Worm (Caenorhabditis elegans) whole organism, L3 larva: ENCODE data around the gene F41H10.3.

Source experiments
- R02D3.7 ChIP-seq: fragments of 150-350 bp; optimal IDR thresholded peaks from 2 replicates; lab custom pipeline; 2014; ENCODE audit warnings: missing biosample characterization, missing genetic modification characterization
- ZK546.5 ChIP-seq: sonication (generic microtip); optimal IDR thresholded peaks from 2 replicates; lab custom pipeline; 2017; ENCODE audit warnings: missing biosample characterization, missing genetic modification characterization
- aly-2 ChIP-seq: fragments of 150-350 bp; optimal IDR thresholded peaks from 2 replicates; lab custom pipeline; 2014; ENCODE audit warnings: missing biosample characterization, missing genetic modification characterization
- ama-1 ChIP-seq: fragments of 150-350 bp; optimal IDR thresholded peaks from 2 replicates; lab custom pipeline; 2018
- ceh-28 ChIP-seq: fragments of 150-350 bp; optimal IDR thresholded peaks from 2 replicates; lab custom pipeline; 2014; ENCODE audit warnings: missing biosample characterization, missing genetic modification reagents, missing genetic modification characterization
- daf-12 ChIP-seq: fragments of 150-350 bp; optimal IDR thresholded peaks from 2 replicates; lab custom pipeline; 2014; ENCODE audit warnings: missing biosample characterization, missing genetic modification reagents, missing genetic modification characterization
- egl-27 ChIP-seq: sonication (generic microtip); optimal IDR thresholded peaks from 4 replicates; lab custom pipeline; 2017; ENCODE audit warnings: missing biosample characterization, missing genetic modification reagents, missing genetic modification characterization
- egl-5 ChIP-seq: fragments of 150-350 bp; optimal IDR thresholded peaks from 2 replicates; lab custom pipeline; 2017; ENCODE audit warnings: missing biosample characterization, missing genetic modification reagents, missing genetic modification characterization, inconsistent platforms
- elt-1 ChIP-seq: fragments of 150-350 bp; optimal IDR thresholded peaks from 2 replicates; lab custom pipeline; 2014; ENCODE audit warnings: missing biosample characterization, missing genetic modification characterization
- elt-2 ChIP-seq: sonication (generic microtip); optimal IDR thresholded peaks from 2 replicates; lab custom pipeline; 2016; ENCODE audit warnings: missing genetic modification reagents, mild to moderate bottlenecking, missing genetic modification characterization, missing compliant biosample characterization
- elt-3 ChIP-seq, 3 experiments: fragments of 150-350 bp in 1 of 3; sonication (generic microtip) in 2 of 3; optimal IDR thresholded peaks; 2 replicates in 2 of 3; 4 replicates in 1 of 3; lab custom pipeline; 2014 to 2017; ENCODE audit warnings: missing biosample characterization in 3 of 3, missing genetic modification characterization in 3 of 3
- fkh-10 ChIP-seq: sonication (generic microtip); optimal IDR thresholded peaks from 2 replicates; lab custom pipeline; 2017; ENCODE audit warnings: missing biosample characterization, missing genetic modification reagents, missing genetic modification characterization
- fkh-2 ChIP-seq: fragments of 150-350 bp; optimal IDR thresholded peaks from 2 replicates; lab custom pipeline; 2014; ENCODE audit warnings: missing biosample characterization, missing genetic modification reagents, missing genetic modification characterization
- fos-1 ChIP-seq: fragments of 150-350 bp; optimal IDR thresholded peaks from 2 replicates; lab custom pipeline; 2014; ENCODE audit warnings: missing biosample characterization, missing genetic modification characterization
- lin-15B ChIP-seq: fragments of 150-350 bp; optimal IDR thresholded peaks from 2 replicates; lab custom pipeline; 2014; ENCODE audit warnings: missing biosample characterization, missing genetic modification characterization
- lin-39 ChIP-seq: fragments of 150-350 bp; optimal IDR thresholded peaks from 2 replicates; lab custom pipeline; 2018; ENCODE audit warnings: missing biosample characterization, missing genetic modification reagents, missing genetic modification characterization
- nfya-1 ChIP-seq: sonication (generic microtip); optimal IDR thresholded peaks from 2 replicates; lab custom pipeline; 2017; ENCODE audit warnings: missing genetic modification characterization, mild to moderate bottlenecking, missing compliant biosample characterization, antibody characterized with exemption, moderate library complexity; ENCODE audit not compliant: insufficient read depth
- nhr-23 ChIP-seq: fragments of 150-350 bp; optimal IDR thresholded peaks from 2 replicates; lab custom pipeline; 2014; ENCODE audit warnings: missing biosample characterization, missing genetic modification reagents, missing genetic modification characterization
- nhr-237 ChIP-seq: fragments of 150-350 bp; optimal IDR thresholded peaks from 2 replicates; lab custom pipeline; 2014; ENCODE audit warnings: missing biosample characterization, missing genetic modification characterization
- nhr-25 ChIP-seq: sonication (generic microtip); optimal IDR thresholded peaks from 2 replicates; lab custom pipeline; 2017; ENCODE audit warnings: missing biosample characterization, missing genetic modification characterization
- nhr-28 ChIP-seq: fragments of 150-350 bp; optimal IDR thresholded peaks from 2 replicates; lab custom pipeline; 2014; ENCODE audit warnings: missing biosample characterization, missing genetic modification characterization
- nhr-43 ChIP-seq: sonication (generic microtip); optimal IDR thresholded peaks from 2 replicates; lab custom pipeline; 2016; ENCODE audit warnings: mild to moderate bottlenecking, missing genetic modification characterization, missing compliant biosample characterization; ENCODE audit not compliant: poor library complexity, severe bottlenecking
- nhr-67 ChIP-seq: fragments of 150-350 bp; optimal IDR thresholded peaks from 2 replicates; lab custom pipeline; 2014; ENCODE audit warnings: missing biosample characterization, missing genetic modification characterization
- nhr-77 ChIP-seq: fragments of 150-350 bp; optimal IDR thresholded peaks from 2 replicates; lab custom pipeline; 2014; ENCODE audit warnings: missing biosample characterization, missing genetic modification characterization
- pha-4 ChIP-seq: fragments of 150-350 bp; optimal IDR thresholded peaks from 2 replicates; lab custom pipeline; 2014; ENCODE audit warnings: missing biosample characterization, missing genetic modification reagents, missing genetic modification characterization
- pqm-1 ChIP-seq: fragments of 150-350 bp; optimal IDR thresholded peaks from 2 replicates; lab custom pipeline; 2017; ENCODE audit warnings: missing biosample characterization, missing genetic modification characterization, inconsistent platforms
- sea-2 ChIP-seq: fragments of 150-350 bp; sonication (generic microtip); optimal IDR thresholded peaks from 4 replicates; lab custom pipeline; 2014; ENCODE audit warnings: missing biosample characterization, missing genetic modification reagents, missing genetic modification characterization
- skn-1 ChIP-seq: fragments of 150-350 bp; optimal IDR thresholded peaks from 2 replicates; lab custom pipeline; 2014; ENCODE audit warnings: missing biosample characterization, missing genetic modification characterization
- snpc-4 ChIP-seq: fragments of 150-350 bp; optimal IDR thresholded peaks from 2 replicates; lab custom pipeline; 2014; ENCODE audit warnings: missing biosample characterization, missing genetic modification characterization
- tbx-2 ChIP-seq: sonication (generic microtip); optimal IDR thresholded peaks from 2 replicates; lab custom pipeline; 2016; ENCODE audit warnings: mild to moderate bottlenecking, missing genetic modification characterization, missing compliant biosample characterization
- unc-39 ChIP-seq: sonication (generic microtip); optimal IDR thresholded peaks from 4 replicates; lab custom pipeline; 2017; ENCODE audit warnings: missing biosample characterization, missing genetic modification characterization
- unc-62 ChIP-seq: fragments of 150-350 bp; sonication (generic microtip); optimal IDR thresholded peaks from 4 replicates; lab custom pipeline; 2014; ENCODE audit warnings: missing biosample characterization, missing genetic modification reagents, missing genetic modification characterization
- ztf-11 ChIP-seq: fragments of 150-350 bp; optimal IDR thresholded peaks from 2 replicates; lab custom pipeline; 2014; ENCODE audit warnings: missing biosample characterization, missing genetic modification characterization

The F41H10.3 gene

ce11 chrIV:5354124-5354523, 15.5 kb upstream of the F41H10.3 start, which contains the start of gene Y4C6B.1:
Y4C6B.1 (plus strand) TSS chrIV:5354488.
- TF ChIP-seq nhr-43 (tag; lab: Kevin White, UChicago) = no peak
- no peak for TF ChIP-seq nhr-67 (tag; lab: Kevin White, UChicago)
- no peak for TF ChIP-seq egl-27 (tag; lab: Kevin White, UChicago)
- TF ChIP-seq nfya-1 (tag; lab: Kevin White, UChicago) = peak; percentile 22
- peak; percentile 30 for TF ChIP-seq lin-15B (tag; lab: Kevin White, UChicago)
- TF ChIP-seq, all 47 proteins: peak for 2

DNA sequence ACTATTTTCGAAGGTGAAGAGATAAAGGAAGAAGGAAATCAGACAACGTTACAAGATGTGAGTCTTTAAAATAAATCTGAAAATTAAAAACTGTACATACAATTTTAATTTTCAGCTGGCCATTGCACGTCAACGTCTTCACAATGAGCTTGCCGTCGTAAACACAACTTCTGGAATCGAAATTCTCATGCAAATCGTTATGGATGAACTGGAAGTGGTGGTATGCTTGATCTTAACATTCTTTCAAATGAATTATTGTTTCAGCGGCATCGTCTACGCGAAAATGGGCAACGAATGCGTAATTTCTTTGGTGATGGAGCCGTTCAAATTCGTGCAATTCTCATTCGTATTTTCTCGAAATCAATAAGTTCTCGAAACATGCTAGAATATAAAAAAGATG, 15.0 kb upstream of the F41H10.3 start:
- no peak for TF ChIP-seq lin-15B (tag; lab: Kevin White, UChicago)
- TF ChIP-seq skn-1 (tag; lab: Kevin White, UChicago) = no peak
- no peak for TF ChIP-seq nhr-23 (tag; lab: Kevin White, UChicago)
- TF ChIP-seq nhr-25 (tag; lab: Kevin White, UChicago) = no peak
- TF ChIP-seq pha-4 (tag; lab: Kevin White, UChicago) = no peak
- no peak for TF ChIP-seq daf-12
- no peak for TF ChIP-seq lin-39
- TF ChIP-seq egl-27 (tag; lab: Kevin White, UChicago) = no peak
- no peak for TF ChIP-seq egl-5 (tag; lab: Kevin White, UChicago)
- no peak for TF ChIP-seq unc-62 (GFP tag; lab: Kevin White, UChicago)
- TF ChIP-seq nhr-77 (tag; lab: Kevin White, UChicago) = no peak
- no peak for TF ChIP-seq R02D3.7 (tag; lab: Kevin White, UChicago)
- no peak for TF ChIP-seq pqm-1 (tag; lab: Kevin White, UChicago)
- TF ChIP-seq elt-1 (tag; lab: Kevin White, UChicago) = no peak
- no peak for TF ChIP-seq ZK546.5
- TF ChIP-seq nhr-28 (tag; lab: Kevin White, UChicago) = no peak
- TF ChIP-seq sea-2 (GFP tag; lab: Kevin White, UChicago) = no peak

DNA sequence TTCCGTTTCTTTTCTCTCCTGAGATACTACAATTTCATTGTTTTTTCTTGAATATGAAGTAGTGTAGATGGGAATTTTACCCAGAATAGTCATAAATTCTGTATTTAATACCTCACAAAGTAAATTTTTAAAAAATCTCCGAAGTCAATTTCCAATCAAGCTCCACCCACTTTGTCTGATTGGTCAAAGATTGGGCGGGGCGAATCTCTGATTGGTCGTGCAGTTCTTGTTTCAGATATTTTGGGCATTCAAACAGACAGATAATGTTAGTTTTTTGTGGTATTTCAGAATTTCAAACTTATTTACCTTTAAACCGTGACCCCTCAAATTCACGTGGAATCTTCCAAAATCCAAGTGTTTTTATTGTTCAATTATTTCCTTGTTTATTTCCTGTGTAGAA, 9.1 kb upstream of the F41H10.3 start, which contains the start of gene F41H10.5:
F41H10.5 (plus strand) TSS at position 375 of the 400 bp plus-strand sequence.
- TF ChIP-seq nfya-1 (tag; lab: Kevin White, UChicago) = peak; percentile 89
- TF ChIP-seq snpc-4 = no peak

DNA sequence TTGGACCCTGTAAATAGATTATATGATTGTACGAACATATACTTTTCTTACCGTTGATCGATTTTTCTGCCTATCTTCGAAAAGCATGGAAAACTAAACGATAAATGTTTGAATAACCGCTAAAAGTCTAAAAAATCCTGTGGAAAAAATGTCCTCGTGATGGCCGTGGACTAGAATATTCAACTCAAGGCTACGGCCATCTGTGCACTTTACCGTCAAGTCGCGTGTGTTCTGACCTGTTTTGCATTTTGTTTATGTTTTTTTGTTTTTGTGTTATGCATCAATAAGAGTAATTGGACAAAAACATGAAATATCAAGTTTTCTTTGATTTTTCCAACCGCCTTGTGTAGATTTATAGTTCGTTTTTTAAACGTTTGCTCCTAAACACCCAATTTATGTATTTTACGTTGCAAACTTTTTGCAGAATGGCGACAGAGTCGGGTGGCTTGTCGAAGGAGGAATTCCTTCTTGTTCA, 5.4 kb upstream of the F41H10.3 start, which contains the start of the genes hda-6 and F41H10.4:
hda-6 (minus strand) TSS at position 172 of the 475 bp plus-strand sequence.
F41H10.4 (plus strand) TSS at position 425 of the 475 bp plus-strand sequence.
- TF ChIP-seq snpc-4 (peak; percentile 92), nhr-237 (tag; lab: Kevin White, UChicago) (no peak), ceh-28 (no peak), pha-4 (tag; lab: Kevin White, UChicago) (peak; percentile 75), lin-15B (tag; lab: Kevin White, UChicago) (peak; percentile 93), lin-39 (peak; percentile 33), nhr-25 (tag; lab: Kevin White, UChicago) (peak; percentile 97), aly-2 (tag; lab: Kevin White, UChicago) (no peak), ztf-11 (tag; lab: Kevin White, UChicago) (no peak), unc-39 (tag; lab: Kevin White, UChicago) (no peak), nhr-23 (tag; lab: Kevin White, UChicago) (peak; percentile 75), nfya-1 (tag; lab: Kevin White, UChicago) (peak; percentile 75), R02D3.7 (tag; lab: Kevin White, UChicago) (no peak), egl-5 (tag; lab: Kevin White, UChicago) (peak; percentile 73), elt-3 (tag; optimal IDR thresholded peaks at IDR 0.05; lab: Kevin White, UChicago) (no peak), fkh-2 (tag; lab: Kevin White, UChicago) (no peak), tbx-2 (tag; lab: Kevin White, UChicago) (no peak), ama-1 (lab: Kevin White, UChicago) (no peak), nhr-43 (tag; lab: Kevin White, UChicago) (peak; percentile 85), skn-1 (tag; lab: Kevin White, UChicago) (peak; percentile 9), fkh-10 (GFP tag; lab: Kevin White, UChicago) (no peak), elt-2 (tag; lab: Kevin White, UChicago) (peak; percentile 28), sea-2 (GFP tag; lab: Kevin White, UChicago) (no peak), pqm-1 (tag; lab: Kevin White, UChicago) (no peak), unc-62 (GFP tag; lab: Kevin White, UChicago) (no peak), fos-1 (no peak)
